Fruit fly (Drosophila melanogaster): ENCODE measurements around the gene EMC2A.
"Not testable (repeated sequence)": the region's sequence is repeated elsewhere in the genome, so short reads cannot be mapped to it uniquely, and the experiment has no call there.

- not testable (repeated sequence) for TF ChIP-seq sim (GFP tag; IDR thresholded peaks at IDR 0.05); zen (tag; optimal IDR thresholded peaks at IDR 0.05); HmgD (GFP tag; optimal IDR thresholded peaks at IDR 0.05); gfzf (GFP tag; optimal IDR thresholded peaks at IDR 0.05); CG12071 (GFP tag; optimal IDR thresholded peaks at IDR 0.05); Ssrp (tag; optimal IDR thresholded peaks at IDR 0.05); eyg (GFP tag; optimal IDR thresholded peaks at IDR 0.05); CG14965 (GFP tag; optimal IDR thresholded peaks at IDR 0.05; ENCODE audit: borderline replicate concordance); mld (GFP tag; IDR thresholded peaks at IDR 0.05; ENCODE audit: partially characterized antibody); otp (GFP tag; IDR thresholded peaks at IDR 0.05); CG32767 (GFP tag; IDR thresholded peaks at IDR 0.05)
Observed at dm6 chr3R:16988514-16988913, 7.4 kb downstream of the EMC2A start, which contains the start of gene MESK4.
